Worm (Caenorhabditis elegans) whole organism, early embryonic: ENCODE data around the gene sre-9.

ENCODE experiments used
- ets-7 ChIP-seq: sonication (generic microtip); optimal IDR thresholded peaks from 2 replicates; lab custom pipeline; 2016; ENCODE audit warnings: missing genotype, missing genetic modification characterization, missing compliant biosample characterization
- hmg-4 ChIP-seq: fragments of 200-800 bp; sonication (Bioruptor generic); optimal IDR thresholded peaks from 2 replicates; lab custom pipeline; 2018; ENCODE audit warnings: mild to moderate bottlenecking, missing genetic modification characterization, missing compliant biosample characterization
- tra-4 ChIP-seq: sonication (generic microtip); optimal IDR thresholded peaks from 2 replicates; lab custom pipeline; 2017; ENCODE audit warnings: missing genetic modification characterization, missing compliant biosample characterization

- TF ChIP-seq hmg-4 (no peak), tra-4 (tag; lab: Kevin White, UChicago) (no peak), ets-7 (no peak)
Observed at ce11 chrV:3929099-3929498, 34.3 kb downstream of the sre-9 start, which contains the start of gene srx-64.
